Worm (Caenorhabditis elegans) whole organism, L1 larva: Measurements from ENCODE around the gene maph-1.3.

Experiments
- C04F5.9 ChIP-seq: sonication (generic microtip); optimal IDR thresholded peaks from 2 replicates; lab custom pipeline; 2016; ENCODE audit warnings: missing genetic modification characterization, missing compliant biosample characterization
- C34B4.2 ChIP-seq: sonication (generic microtip); optimal IDR thresholded peaks from 2 replicates; lab custom pipeline; 2017; ENCODE audit warnings: mild to moderate bottlenecking, missing genetic modification characterization, missing compliant biosample characterization
- F16B12.6 ChIP-seq: fragments of 150-350 bp; optimal IDR thresholded peaks from 2 replicates; lab custom pipeline; 2014; ENCODE audit warnings: missing biosample characterization, missing genetic modification characterization
- Y116A8C.19 ChIP-seq: sonication (generic microtip); optimal IDR thresholded peaks from 2 replicates; lab custom pipeline; 2016; ENCODE audit warnings: missing compliant biosample characterization, missing genetic modification characterization, borderline replicate concordance
- alr-1 ChIP-seq: fragments of 200-800 bp; sonication (Bioruptor generic); optimal IDR thresholded peaks from 2 replicates; lab custom pipeline; 2018; ENCODE audit warnings: borderline replicate concordance, mild to moderate bottlenecking, missing genetic modification characterization, missing compliant biosample characterization
- ama-1 ChIP-seq: fragments of 150-350 bp; optimal IDR thresholded peaks from 2 replicates; lab custom pipeline; 2014
- blmp-1 ChIP-seq: fragments of 150-350 bp; optimal IDR thresholded peaks from 2 replicates; lab custom pipeline; 2014; ENCODE audit warnings: missing biosample characterization, missing genetic modification characterization
- ceh-8 ChIP-seq: fragments of 200-800 bp; sonication (Bioruptor generic); optimal IDR thresholded peaks from 2 replicates; lab custom pipeline; 2018; ENCODE audit warnings: mild to moderate bottlenecking, missing genetic modification characterization, moderate library complexity, missing compliant biosample characterization
- ceh-82 ChIP-seq, 3 experiments: fragments of 150-350 bp in 1 of 3; sonication (generic microtip) in 2 of 3; optimal IDR thresholded peaks; 2 replicates each; lab custom pipeline; 2014 to 2017; ENCODE audit warnings: missing biosample characterization in 3 of 3, missing genetic modification characterization in 3 of 3
- ces-1 ChIP-seq: fragments of 150-350 bp; optimal IDR thresholded peaks from 2 replicates; lab custom pipeline; 2014; ENCODE audit warnings: missing biosample characterization, missing genetic modification reagents, missing genetic modification characterization
- dpl-1 ChIP-seq, 3 experiments: fragments of 150-350 bp in 2 of 3; sonication (generic microtip) in 1 of 3; optimal IDR thresholded peaks; 2 replicates each; lab custom pipeline; 2014 to 2017; ENCODE audit warnings: missing biosample characterization in 3 of 3, missing genetic modification characterization in 3 of 3, missing genetic modification reagents in 3 of 3
- efl-1 ChIP-seq, 4 experiments: fragments of 150-350 bp; optimal IDR thresholded peaks in 3 of 4; peaks in 1 of 4; 1 replicate in 1 of 4; 2 replicates in 3 of 4; lab custom pipeline; 2014; ENCODE audit warnings: missing biosample characterization in 2 of 4, missing genetic modification characterization in 2 of 4, missing genetic modification reagents in 2 of 4
- efl-3 ChIP-seq: fragments of 200-800 bp; sonication (Bioruptor generic); optimal IDR thresholded peaks from 2 replicates; lab custom pipeline; 2018; ENCODE audit warnings: mild to moderate bottlenecking, missing genetic modification characterization, missing compliant biosample characterization
- egl-27 ChIP-seq, 2 experiments: fragments of 150-350 bp in 1 of 2; sonication (generic microtip); optimal IDR thresholded peaks; 3 replicates each; lab custom pipeline; 2017 to 2018; ENCODE audit warnings: missing biosample characterization in 2 of 2, missing genetic modification characterization in 2 of 2, missing genetic modification reagents in 2 of 2
- elt-2 ChIP-seq: sonication (generic microtip); optimal IDR thresholded peaks from 2 replicates; lab custom pipeline; 2016; ENCODE audit warnings: missing genetic modification characterization, mild to moderate bottlenecking, inconsistent platforms, missing compliant biosample characterization, missing genetic modification reagents
- elt-3 ChIP-seq, 6 experiments: fragments of 150-350 bp in 1 of 6; sonication (generic microtip); optimal IDR thresholded peaks; 2 replicates each; lab custom pipeline; 2017 to 2018; ENCODE audit warnings: missing biosample characterization in 6 of 6, missing genetic modification characterization in 6 of 6, inconsistent platforms in 1 of 6
- fkh-10 ChIP-seq: sonication (generic microtip); optimal IDR thresholded peaks from 2 replicates; lab custom pipeline; 2017; ENCODE audit warnings: missing biosample characterization, missing genetic modification reagents, missing genetic modification characterization
- fkh-4 ChIP-seq: sonication (generic microtip); optimal IDR thresholded peaks from 2 replicates; lab custom pipeline; 2016; ENCODE audit warnings: missing compliant biosample characterization, missing genetic modification characterization, borderline replicate concordance
- grh-1 ChIP-seq: fragments of 200-800 bp; sonication (Bioruptor generic); IDR thresholded peaks from 2 replicates; pipeline ENCODE4 v1.3.6; 2022; ENCODE audit warnings: missing genetic modification reagents, missing genetic modification characterization, missing compliant biosample characterization
- hlh-17 ChIP-seq: fragments of 200-800 bp; sonication (Bioruptor generic); optimal IDR thresholded peaks from 2 replicates; lab custom pipeline; 2018; ENCODE audit warnings: missing genetic modification characterization, mild to moderate bottlenecking, missing compliant biosample characterization, moderate library complexity, borderline replicate concordance
- hlh-4 ChIP-seq: sonication (generic microtip); optimal IDR thresholded peaks from 2 replicates; lab custom pipeline; 2016; ENCODE audit warnings: mild to moderate bottlenecking, missing genetic modification characterization, missing compliant biosample characterization
- hpl-2 ChIP-seq: fragments of 150-350 bp; optimal IDR thresholded peaks from 2 replicates; lab custom pipeline; 2014; ENCODE audit warnings: missing biosample characterization, missing genetic modification reagents, missing genetic modification characterization
- irx-1 ChIP-seq: sonication (generic microtip); optimal IDR thresholded peaks from 2 replicates; lab custom pipeline; 2016; ENCODE audit warnings: missing genetic modification characterization, missing compliant biosample characterization
- jun-1 ChIP-seq: fragments of 150-350 bp; optimal IDR thresholded peaks from 2 replicates; lab custom pipeline; 2014; ENCODE audit warnings: missing biosample characterization, missing genetic modification reagents, missing genetic modification characterization
- lin-13 ChIP-seq: fragments of 150-350 bp; optimal IDR thresholded peaks from 2 replicates; lab custom pipeline; 2014; ENCODE audit warnings: missing biosample characterization, missing genetic modification reagents, missing genetic modification characterization
- lin-14 ChIP-seq: fragments of 200-800 bp; sonication (Bioruptor generic); optimal IDR thresholded peaks from 2 replicates; lab custom pipeline; 2018; ENCODE audit warnings: mild to moderate bottlenecking, missing genetic modification characterization, moderate library complexity, missing compliant biosample characterization
- lin-15B ChIP-seq: fragments of 150-350 bp; sonication (generic microtip); optimal IDR thresholded peaks from 3 replicates; lab custom pipeline; 2014; ENCODE audit warnings: missing biosample characterization, missing genetic modification characterization
- mef-2 ChIP-seq: fragments of 150-350 bp; optimal IDR thresholded peaks from 2 replicates; lab custom pipeline; 2014; ENCODE audit warnings: missing biosample characterization, missing genetic modification characterization
- mep-1 ChIP-seq: fragments of 150-350 bp; optimal IDR thresholded peaks from 2 replicates; lab custom pipeline; 2014; ENCODE audit warnings: missing biosample characterization, missing genetic modification characterization
- nhr-11 ChIP-seq: fragments of 150-350 bp; optimal IDR thresholded peaks from 2 replicates; lab custom pipeline; 2014; ENCODE audit warnings: missing biosample characterization, missing genetic modification characterization
- nhr-12 ChIP-seq: sonication (generic microtip); optimal IDR thresholded peaks from 2 replicates; lab custom pipeline; 2017; ENCODE audit warnings: missing biosample characterization, missing genetic modification characterization
- nhr-19 ChIP-seq: fragments of 200-800 bp; sonication (Bioruptor generic); conservative IDR thresholded peaks from 2 replicates; pipeline ENCODE4 v1.3.6; 2022; ENCODE audit warnings: missing genetic modification characterization, missing compliant biosample characterization
- nhr-237 ChIP-seq: fragments of 150-350 bp; optimal IDR thresholded peaks from 2 replicates; lab custom pipeline; 2014; ENCODE audit warnings: missing biosample characterization, missing genetic modification characterization
- nhr-71 ChIP-seq: sonication (generic microtip); optimal IDR thresholded peaks from 2 replicates; lab custom pipeline; 2016; ENCODE audit warnings: mild to moderate bottlenecking, missing genetic modification characterization, moderate library complexity, missing compliant biosample characterization
- nhr-76 ChIP-seq: sonication (generic microtip); optimal IDR thresholded peaks from 2 replicates; lab custom pipeline; 2017; ENCODE audit warnings: missing biosample characterization, missing genetic modification characterization
- nhr-77 ChIP-seq: fragments of 150-350 bp; optimal IDR thresholded peaks from 2 replicates; lab custom pipeline; 2014; ENCODE audit warnings: missing biosample characterization, missing genetic modification characterization
- nhr-84 ChIP-seq: sonication (generic microtip); optimal IDR thresholded peaks from 2 replicates; lab custom pipeline; 2017; ENCODE audit warnings: missing biosample characterization, missing genetic modification characterization
- nhr-85 ChIP-seq: sonication (generic microtip); peaks from one replicate; lab custom pipeline; 2016; ENCODE audit warnings: missing genetic modification characterization, inconsistent platforms, missing compliant biosample characterization
- pag-3 ChIP-seq: sonication (generic microtip); optimal IDR thresholded peaks from 2 replicates; lab custom pipeline; 2017; ENCODE audit warnings: missing genetic modification characterization, mild to moderate bottlenecking, missing compliant biosample characterization, antibody characterized with exemption, borderline replicate concordance; ENCODE audit not compliant: insufficient read depth
- rnt-1 ChIP-seq: sonication (generic microtip); optimal IDR thresholded peaks from 2 replicates; lab custom pipeline; 2016; ENCODE audit warnings: mild to moderate bottlenecking, missing genetic modification characterization, moderate library complexity, missing compliant biosample characterization
- snpc-4 ChIP-seq: fragments of 150-350 bp; optimal IDR thresholded peaks from 2 replicates; lab custom pipeline; 2014; ENCODE audit warnings: missing biosample characterization, missing genetic modification characterization
- sox-4 ChIP-seq: sonication (generic microtip); optimal IDR thresholded peaks from 2 replicates; lab custom pipeline; 2016; ENCODE audit warnings: missing genetic modification characterization, missing compliant biosample characterization
- sup-37 ChIP-seq: fragments of 200-800 bp; sonication (Bioruptor generic); optimal IDR thresholded peaks from 2 replicates; lab custom pipeline; 2018; ENCODE audit warnings: mild to moderate bottlenecking, missing genetic modification characterization, missing compliant biosample characterization
- swsn-7 ChIP-seq: sonication (generic microtip); optimal IDR thresholded peaks from 2 replicates; lab custom pipeline; 2016; ENCODE audit warnings: missing genetic modification characterization, missing compliant biosample characterization
- tbx-2 ChIP-seq: sonication (generic microtip); optimal IDR thresholded peaks from 2 replicates; lab custom pipeline; 2016; ENCODE audit warnings: missing genetic modification characterization, missing compliant biosample characterization
- unc-30 ChIP-seq: sonication (generic microtip); optimal IDR thresholded peaks from 2 replicates; lab custom pipeline; 2017; ENCODE audit warnings: missing biosample characterization, missing genetic modification characterization
- unc-86 ChIP-seq: sonication (generic microtip); optimal IDR thresholded peaks from 2 replicates; lab custom pipeline; 2016; ENCODE audit warnings: missing genetic modification characterization, missing compliant biosample characterization
- vab-15 ChIP-seq: sonication (generic microtip); optimal IDR thresholded peaks from 2 replicates; lab custom pipeline; 2017; ENCODE audit warnings: missing genotype, mild to moderate bottlenecking, missing genetic modification characterization, missing compliant biosample characterization
- zip-4 ChIP-seq: fragments of 200-800 bp; sonication (Bioruptor generic); optimal IDR thresholded peaks from 2 replicates; lab custom pipeline; 2018; ENCODE audit warnings: mild to moderate bottlenecking, missing genetic modification characterization, moderate library complexity, missing compliant biosample characterization
- ztf-11 ChIP-seq, 2 experiments: sonication (generic microtip); optimal IDR thresholded peaks; 2 replicates each; lab custom pipeline; 2016 to 2017; ENCODE audit warnings: missing genetic modification characterization in 2 of 2, missing biosample characterization in 1 of 2, missing compliant biosample characterization in 1 of 2

maph-1.3 gene

ce11 chrIII:3863814-3864507, 19.3 kb downstream of the maph-1.3 start, which contains the start of gene acs-19 (continued):
- TF ChIP-seq zip-4 (GFP tag; lab: Kevin White, UChicago) (no peak), pag-3 (no peak), ceh-82 (tag; optimal IDR thresholded peaks at IDR 0.05; lab: Kevin White, UChicago) (no peak), hlh-17 (GFP tag; lab: Kevin White, UChicago) (no peak), F16B12.6 (no peak), lin-14 (GFP tag; lab: Kevin White, UChicago) (peak; percentile 65), nhr-76 (tag; lab: Kevin White, UChicago) (no peak), lin-15B (tag; lab: Kevin White, UChicago) (no peak), grh-1 (GFP tag; lab: Robert Waterston, UW) (no peak), ces-1 (GFP tag; lab: Kevin White, UChicago) (peak; percentile 29), egl-27 (tag; optimal IDR thresholded peaks at IDR 0.05; lab: Kevin White, UChicago) (no peak), ceh-8 (GFP tag; lab: Kevin White, UChicago) (no peak), nhr-84 (tag; lab: Kevin White, UChicago) (no peak), fkh-4 (tag; lab: Kevin White, UChicago) (no peak), nhr-85 (tag; lab: Kevin White, UChicago) (no peak), ztf-11 (tag; optimal IDR thresholded peaks at IDR 0.05; lab: Kevin White, UChicago) (no peak), alr-1 (tag; lab: Kevin White, UChicago) (no peak), jun-1 (tag; lab: Kevin White, UChicago) (no peak), nhr-77 (tag; lab: Kevin White, UChicago) (no peak), mep-1 (no peak), sox-4 (tag; lab: Kevin White, UChicago) (no peak), nhr-11 (tag; lab: Kevin White, UChicago) (no peak), ama-1 (no peak), blmp-1 (tag; lab: Kevin White, UChicago) (peak; percentile 40), unc-86 (tag; lab: Kevin White, UChicago) (no peak), vab-15 (no peak), lin-13 (GFP tag; lab: Kevin White, UChicago) (no peak), swsn-7 (tag; lab: Kevin White, UChicago) (no peak), Y116A8C.19 (tag; lab: Kevin White, UChicago) (no peak), unc-30 (tag; lab: Kevin White, UChicago) (no peak), snpc-4 (tag; lab: Kevin White, UChicago) (no peak), tbx-2 (tag; lab: Kevin White, UChicago) (no peak), C34B4.2 (tag; lab: Kevin White, UChicago) (no peak), nhr-19 (GFP tag; lab: Robert Waterston, UW) (peak; percentile 44), elt-2 (tag; lab: Kevin White, UChicago) (no peak), nhr-12 (tag; lab: Kevin White, UChicago) (no peak), elt-3 (tag; optimal IDR thresholded peaks at IDR 0.05; lab: Kevin White, UChicago) (peak in 1 of 6 experiments; percentile 11), nhr-237 (no peak), C04F5.9 (tag; lab: Kevin White, UChicago) (no peak), rnt-1 (tag; lab: Kevin White, UChicago) (no peak), sup-37 (GFP tag; lab: Kevin White, UChicago) (no peak), irx-1 (tag; lab: Kevin White, UChicago) (no peak), hpl-2 (GFP tag; lab: Kevin White, UChicago) (no peak), mef-2 (no peak), hlh-4 (tag; lab: Kevin White, UChicago) (no peak), dpl-1 (GFP tag; optimal IDR thresholded peaks at IDR 0.05; lab: Kevin White, UChicago) (no peak), fkh-10 (GFP tag; lab: Kevin White, UChicago) (no peak), efl-3 (GFP tag; lab: Kevin White, UChicago) (no peak), efl-1 (optimal IDR thresholded peaks at IDR 0.05; lab: Kevin White, UChicago) (peak in 1 of 2 experiments; percentile 14), efl-1 (GFP tag; optimal IDR thresholded peaks at IDR 0.05 in 1 of 2; lab: Kevin White, UChicago) (peak in 1 of 2 experiments; percentile 76), nhr-71 (tag; lab: Kevin White, UChicago) (peak; percentile 21)
